Worm (Caenorhabditis elegans): ENCODE measurements around the gene sucl-1.

- TF ChIP-seq pha-4 (tag; optimal IDR thresholded peaks at IDR 0.05) (no peak), nhr-12 (tag; optimal IDR thresholded peaks at IDR 0.05) (no peak), nhr-11 (tag; optimal IDR thresholded peaks at IDR 0.05) (no peak), skn-1 (tag; optimal IDR thresholded peaks at IDR 0.05) (no peak), R02D3.7 (tag; optimal IDR thresholded peaks at IDR 0.05) (no peak), ceh-9 (tag; optimal IDR thresholded peaks at IDR 0.05) (no peak), mdl-1 (tag; optimal IDR thresholded peaks at IDR 0.05) (no peak), nhr-77 (tag; optimal IDR thresholded peaks at IDR 0.05) (no peak), snpc-4 (tag; optimal IDR thresholded peaks at IDR 0.05) (no peak), unc-62 (GFP tag; optimal IDR thresholded peaks at IDR 0.05) (no peak), elt-3 (tag; optimal IDR thresholded peaks at IDR 0.05) (no peak)
Observed at ce11 chrX:14736220-14736619, 17.6 kb upstream of the sucl-1 start.
